Worm (Caenorhabditis elegans) whole organism, early embryonic: ENCODE data around the gene nfu-1.

Source experiments
- ama-1 ChIP-seq: fragments of 150-350 bp; optimal IDR thresholded peaks from 2 replicates; lab custom pipeline; 2014
- ceh-13 ChIP-seq: fragments of 200-800 bp; sonication (Bioruptor generic); optimal IDR thresholded peaks from 2 replicates; lab custom pipeline; 2018; ENCODE audit warnings: mild to moderate bottlenecking, missing genetic modification characterization, missing compliant biosample characterization
- ets-7 ChIP-seq: sonication (generic microtip); optimal IDR thresholded peaks from 2 replicates; lab custom pipeline; 2016; ENCODE audit warnings: missing genotype, missing genetic modification characterization, missing compliant biosample characterization
- flt-1 ChIP-seq: fragments of 200-800 bp; sonication (Bioruptor generic); IDR thresholded peaks from 2 replicates; pipeline ENCODE4 v1.3.6; 2022; ENCODE audit warnings: missing genetic modification characterization, missing compliant biosample characterization
- hmbx-1 ChIP-seq: sonication (generic microtip); optimal IDR thresholded peaks from 2 replicates; lab custom pipeline; 2016; ENCODE audit warnings: mild to moderate bottlenecking, missing genetic modification characterization, missing compliant biosample characterization
- hnd-1 ChIP-seq: sonication (generic microtip); optimal IDR thresholded peaks from 2 replicates; lab custom pipeline; 2016; ENCODE audit warnings: missing genetic modification characterization, missing compliant biosample characterization
- pes-1 ChIP-seq: fragments of 200-800 bp; sonication (Bioruptor generic); IDR thresholded peaks from 2 replicates; pipeline ENCODE4 v1.3.6; 2022; ENCODE audit warnings: missing genetic modification reagents, missing genetic modification characterization, missing compliant biosample characterization
- scrt-1 ChIP-seq: fragments of 200-800 bp; sonication (Bioruptor generic); IDR thresholded peaks from 2 replicates; pipeline ENCODE4 v1.3.6; 2022; ENCODE audit warnings: missing genetic modification characterization, missing compliant biosample characterization
- sea-1 ChIP-seq: fragments of 200-800 bp; sonication (Bioruptor generic); conservative IDR thresholded peaks from 2 replicates; pipeline ENCODE4 v1.3.6; 2022; ENCODE audit warnings: missing genetic modification characterization, missing compliant biosample characterization
- tbx-11 ChIP-seq: fragments of 200-800 bp; sonication (Bioruptor generic); IDR thresholded peaks from 2 replicates; pipeline ENCODE4 v1.3.6; 2022; ENCODE audit warnings: missing genetic modification characterization, missing compliant biosample characterization
- tbx-37 ChIP-seq: fragments of 200-800 bp; sonication (Bioruptor generic); conservative IDR thresholded peaks from 2 replicates; pipeline ENCODE4 v1.3.6; 2022; ENCODE audit warnings: missing genetic modification reagents, missing genetic modification characterization, missing compliant biosample characterization
- tra-4 ChIP-seq: sonication (generic microtip); optimal IDR thresholded peaks from 2 replicates; lab custom pipeline; 2017; ENCODE audit warnings: missing genetic modification characterization, missing compliant biosample characterization

DNA sequence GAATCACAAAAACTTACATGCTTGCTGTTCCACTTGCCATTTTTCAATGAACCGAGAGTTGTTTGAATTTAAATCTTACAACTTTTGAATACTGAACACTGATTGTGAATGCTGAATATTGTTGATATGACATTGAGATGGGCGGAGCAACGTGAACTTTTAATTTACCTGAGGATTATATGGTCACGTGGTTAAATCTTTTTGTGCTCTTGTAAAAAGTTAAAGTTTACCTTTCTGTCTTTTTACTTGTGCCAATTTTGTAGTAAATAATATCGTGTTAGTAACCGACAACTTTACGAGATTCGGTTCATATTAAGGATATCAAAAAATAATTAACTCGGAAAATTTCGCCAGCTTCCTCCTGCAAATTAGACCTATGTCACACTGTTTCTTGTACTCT lies 35.0 kb upstream of the nfu-1 start, which contains the start of gene Y43C5B.2:
- TF ChIP-seq scrt-1 (no peak), pes-1 (GFP tag; lab: Robert Waterston, UW) (no peak), hnd-1 (tag; lab: Kevin White, UChicago) (no peak), ama-1 (lab: Kevin White, UChicago) (no peak), ets-7 (tag; lab: Kevin White, UChicago) (no peak), ceh-13 (GFP tag; lab: Kevin White, UChicago) (no peak), hmbx-1 (tag; lab: Kevin White, UChicago) (no peak), tra-4 (tag; lab: Kevin White, UChicago) (no peak), flt-1 (GFP tag; lab: Robert Waterston, UW) (no peak), sea-1 (no peak), tbx-37 (no peak), tbx-11 (GFP tag; lab: Robert Waterston, UW) (no peak)
